Worm (Caenorhabditis elegans): Measurements from ENCODE around the gene Y65A5A.24.

DNA sequence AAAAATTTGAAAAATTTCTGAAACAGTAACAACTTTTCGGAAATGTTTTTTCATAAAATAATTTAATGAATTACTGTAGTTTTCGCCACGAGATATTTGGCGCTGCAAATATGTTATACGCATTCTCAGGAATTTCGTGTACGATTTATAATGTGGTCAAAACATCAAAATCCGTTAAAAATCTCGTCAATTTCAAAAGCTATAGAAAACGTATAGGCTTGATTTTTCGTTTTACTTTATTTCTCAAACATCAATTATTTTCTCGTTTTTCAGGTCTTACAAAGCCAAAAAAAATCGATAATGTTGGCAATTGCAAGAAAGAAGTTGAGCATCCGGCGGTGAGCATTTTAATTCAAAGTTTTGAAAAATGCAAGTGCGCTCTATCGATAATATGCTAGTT lies 49.2 kb downstream of the Y65A5A.24 start, which contains the start of gene dlc-4:
- TF ChIP-seq ceh-6 (GFP tag; optimal IDR thresholded peaks at IDR 0.05): no peak
- no peak for TF ChIP-seq fkh-10 (GFP tag; optimal IDR thresholded peaks at IDR 0.05)
- no peak for TF ChIP-seq nhr-11 (tag; optimal IDR thresholded peaks at IDR 0.05)
- TF ChIP-seq lin-11 (tag; optimal IDR thresholded peaks at IDR 0.05): no peak

Measured in whole organism, late embryonic.